Fruit fly (Drosophila melanogaster): ENCODE results near the gene ppk14.

ppk14 gene

dm6 chr2L:6339010-6339897 is 15.5 kb upstream of the ppk14 start (continued):
- TF ChIP-seq CG4854 (GFP tag; optimal IDR thresholded peaks at IDR 0.05) (no peak), otp (GFP tag; IDR thresholded peaks at IDR 0.05) (no peak), sr (GFP tag; IDR thresholded peaks at IDR 0.05) (no peak), CG18011 (GFP tag; optimal IDR thresholded peaks at IDR 0.05) (peak; percentile 38), CG10147 (GFP tag; optimal IDR thresholded peaks at IDR 0.05) (no peak), CG6854 (GFP tag; optimal IDR thresholded peaks at IDR 0.05) (no peak), Trl (optimal IDR thresholded peaks at IDR 0.05) (peak; percentile 55 to 66), Trl (GFP tag; optimal IDR thresholded peaks at IDR 0.05) (peak; percentile 38), HmgZ (tag; optimal IDR thresholded peaks at IDR 0.05) (no peak), CG11695 (GFP tag; IDR thresholded peaks at IDR 0.05) (no peak), CG17361 (GFP tag; IDR thresholded peaks at IDR 0.05) (no peak), ato (GFP tag; IDR thresholded peaks at IDR 0.05; ENCODE audit: partially characterized antibody) (no peak), Dfd (GFP tag; optimal IDR thresholded peaks at IDR 0.05) (no peak), CG12219 (GFP tag; optimal IDR thresholded peaks at IDR 0.05) (no peak), NfI (GFP tag; optimal IDR thresholded peaks at IDR 0.05) (peak; percentile 14), Taf1 (GFP tag; IDR thresholded peaks at IDR 0.05) (no peak), eve (GFP tag; optimal IDR thresholded peaks at IDR 0.05) (no peak), CG14050 (GFP tag; IDR thresholded peaks at IDR 0.05) (no peak), trh (GFP tag; optimal IDR thresholded peaks at IDR 0.05) (no peak), dati (GFP tag; IDR thresholded peaks at IDR 0.05) (0 out of 2 replicates have a peak, but pooled peaks have one; percentile 41), CG13123 (GFP tag; optimal IDR thresholded peaks at IDR 0.05) (no peak), scrt (GFP tag; optimal IDR thresholded peaks at IDR 0.05) (peak; percentile 79), CkIIα-i1 (GFP tag; IDR thresholded peaks at IDR 0.05) (no peak), Bgb (GFP tag; IDR thresholded peaks at IDR 0.05; ENCODE audit: partially characterized antibody) (no peak), CG1024 (GFP tag; IDR thresholded peaks at IDR 0.05) (no peak), CTCF (GFP tag; optimal IDR thresholded peaks at IDR 0.05) (no peak), Vsx1 (GFP tag; optimal IDR thresholded peaks at IDR 0.05) (no peak), shn (GFP tag; optimal IDR thresholded peaks at IDR 0.05) (peak; percentile 54), tio (GFP tag; optimal IDR thresholded peaks at IDR 0.05) (no peak), CG10209 (GFP tag; optimal IDR thresholded peaks at IDR 0.05) (no peak), sens (GFP tag) (peak; percentile 90), lbe (GFP tag; optimal IDR thresholded peaks at IDR 0.05) (no peak), Optix (GFP tag; IDR thresholded peaks at IDR 0.05) (no peak; the same call in 2 of the 3 replicates), knrl (GFP tag; IDR thresholded peaks at IDR 0.05; ENCODE audit: partially characterized antibody) (no peak), hth (optimal IDR thresholded peaks at IDR 0.05) (no peak), ro (GFP tag; IDR thresholded peaks at IDR 0.05) (no peak), Lpt (GFP tag; optimal IDR thresholded peaks at IDR 0.05) (no peak), Mad (GFP tag; optimal IDR thresholded peaks at IDR 0.05) (no peak), Scr (GFP tag; IDR thresholded peaks at IDR 0.05; ENCODE audit: partially characterized antibody) (no peak), NFAT (GFP tag; IDR thresholded peaks at IDR 0.05) (no peak), CG3995 (GFP tag; optimal IDR thresholded peaks at IDR 0.05) (peak; percentile 15), H2.0 (GFP tag; IDR thresholded peaks at IDR 0.05) (peak; percentile 41; the same call in 1 of the 2 replicates), CG8478 (optimal IDR thresholded peaks at IDR 0.05) (peak; percentile 89), h (optimal IDR thresholded peaks at IDR 0.05) (no peak), dmrt99B (tag; optimal IDR thresholded peaks at IDR 0.05) (peak; percentile 42), CG4424 (GFP tag; optimal IDR thresholded peaks at IDR 0.05) (peak; percentile 44), Ada2b (GFP tag; IDR thresholded peaks at IDR 0.05) (peak; percentile 25; the same call in 1 of the 2 replicates), CG6254 (GFP tag; optimal IDR thresholded peaks at IDR 0.05) (no peak), Hr39 (optimal IDR thresholded peaks at IDR 0.05) (no peak), dimm (GFP tag; IDR thresholded peaks at IDR 0.05) (no peak), CG4617 (GFP tag; optimal IDR thresholded peaks at IDR 0.05; ENCODE audit: borderline replicate concordance) (no peak), Nf-YA (GFP tag; IDR thresholded peaks at IDR 0.05) (no peak)
